Worm (Caenorhabditis elegans) whole organism, midembryonic: ENCODE measurements around the gene C08E8.1.

ENCODE experiments used
- T22C8.4 ChIP-seq: fragments of 200-800 bp; sonication (Bioruptor generic); IDR thresholded peaks from 2 replicates; pipeline ENCODE4 v1.3.6; 2022; ENCODE audit warnings: missing genetic modification characterization, missing compliant biosample characterization
- cog-1 ChIP-seq: sonication (generic microtip); optimal IDR thresholded peaks from 2 replicates; lab custom pipeline; 2016; ENCODE audit warnings: missing genetic modification characterization, missing compliant biosample characterization
- flt-1 ChIP-seq: fragments of 200-800 bp; sonication (Bioruptor generic); IDR thresholded peaks from 2 replicates; pipeline ENCODE4 v1.3.6; 2022; ENCODE audit warnings: missing genetic modification characterization, missing compliant biosample characterization

- TF ChIP-seq T22C8.4 (GFP tag; lab: Robert Waterston, UW) (peak; percentile 51; the same call in 1 of the 2 replicates), flt-1 (GFP tag; lab: Robert Waterston, UW) (no peak), cog-1 (no peak)
These were observed 24.7 kb downstream of the C08E8.1 start for ce11 chrV:18337643-18338042.
